Worm (Caenorhabditis elegans) whole organism, L1 larva: ENCODE results near the gene E02H1.6.

Experiments
- F16B12.6 ChIP-seq: fragments of 150-350 bp; optimal IDR thresholded peaks from 2 replicates; lab custom pipeline; 2014; ENCODE audit warnings: missing biosample characterization, missing genetic modification characterization
- Y116A8C.19 ChIP-seq: sonication (generic microtip); optimal IDR thresholded peaks from 2 replicates; lab custom pipeline; 2016; ENCODE audit warnings: missing compliant biosample characterization, missing genetic modification characterization, borderline replicate concordance
- aly-2 ChIP-seq: fragments of 150-350 bp; optimal IDR thresholded peaks from 2 replicates; lab custom pipeline; 2014; ENCODE audit warnings: missing biosample characterization, missing genetic modification characterization
- blmp-1 ChIP-seq: fragments of 150-350 bp; optimal IDR thresholded peaks from 2 replicates; lab custom pipeline; 2014; ENCODE audit warnings: missing biosample characterization, missing genetic modification characterization
- ceh-8 ChIP-seq: fragments of 200-800 bp; sonication (Bioruptor generic); optimal IDR thresholded peaks from 2 replicates; lab custom pipeline; 2018; ENCODE audit warnings: mild to moderate bottlenecking, missing genetic modification characterization, moderate library complexity, missing compliant biosample characterization
- dpl-1 ChIP-seq, 3 experiments: fragments of 150-350 bp in 2 of 3; sonication (generic microtip) in 1 of 3; optimal IDR thresholded peaks; 2 replicates each; lab custom pipeline; 2014 to 2017; ENCODE audit warnings: missing biosample characterization in 3 of 3, missing genetic modification characterization in 3 of 3, missing genetic modification reagents in 3 of 3
- efl-1 ChIP-seq, 4 experiments: fragments of 150-350 bp; optimal IDR thresholded peaks in 3 of 4; peaks in 1 of 4; 1 replicate in 1 of 4; 2 replicates in 3 of 4; lab custom pipeline; 2014; ENCODE audit warnings: missing biosample characterization in 2 of 4, missing genetic modification characterization in 2 of 4, missing genetic modification reagents in 2 of 4
- efl-3 ChIP-seq: fragments of 200-800 bp; sonication (Bioruptor generic); optimal IDR thresholded peaks from 2 replicates; lab custom pipeline; 2018; ENCODE audit warnings: mild to moderate bottlenecking, missing genetic modification characterization, missing compliant biosample characterization
- elt-2 ChIP-seq: sonication (generic microtip); optimal IDR thresholded peaks from 2 replicates; lab custom pipeline; 2016; ENCODE audit warnings: missing genetic modification characterization, mild to moderate bottlenecking, inconsistent platforms, missing compliant biosample characterization, missing genetic modification reagents
- ets-5 ChIP-seq: fragments of 200-800 bp; sonication (Bioruptor generic); IDR thresholded peaks from 2 replicates; pipeline ENCODE4 v1.3.6; 2022; ENCODE audit warnings: missing genetic modification characterization, missing compliant biosample characterization
- fkh-4 ChIP-seq: sonication (generic microtip); optimal IDR thresholded peaks from 2 replicates; lab custom pipeline; 2016; ENCODE audit warnings: missing compliant biosample characterization, missing genetic modification characterization, borderline replicate concordance
- fkh-8 ChIP-seq: sonication (generic microtip); optimal IDR thresholded peaks from 2 replicates; lab custom pipeline; 2016; ENCODE audit warnings: mild to moderate bottlenecking, missing genetic modification characterization, missing compliant biosample characterization
- fos-1 ChIP-seq: fragments of 150-350 bp; optimal IDR thresholded peaks from 2 replicates; lab custom pipeline; 2014; ENCODE audit warnings: missing biosample characterization, missing genetic modification characterization
- grh-1 ChIP-seq: fragments of 200-800 bp; sonication (Bioruptor generic); IDR thresholded peaks from 2 replicates; pipeline ENCODE4 v1.3.6; 2022; ENCODE audit warnings: missing genetic modification reagents, missing genetic modification characterization, missing compliant biosample characterization
- hlh-17 ChIP-seq: fragments of 200-800 bp; sonication (Bioruptor generic); optimal IDR thresholded peaks from 2 replicates; lab custom pipeline; 2018; ENCODE audit warnings: missing genetic modification characterization, mild to moderate bottlenecking, missing compliant biosample characterization, moderate library complexity, borderline replicate concordance
- hpl-2 ChIP-seq: fragments of 150-350 bp; optimal IDR thresholded peaks from 2 replicates; lab custom pipeline; 2014; ENCODE audit warnings: missing biosample characterization, missing genetic modification reagents, missing genetic modification characterization
- irx-1 ChIP-seq: sonication (generic microtip); optimal IDR thresholded peaks from 2 replicates; lab custom pipeline; 2016; ENCODE audit warnings: missing genetic modification characterization, missing compliant biosample characterization
- isw-1 ChIP-seq: fragments of 200-800 bp; sonication (Bioruptor generic); IDR thresholded peaks from 2 replicates; pipeline ENCODE4 v1.3.6; 2022; ENCODE audit warnings: missing genetic modification characterization, missing compliant biosample characterization
- lin-13 ChIP-seq: fragments of 150-350 bp; optimal IDR thresholded peaks from 2 replicates; lab custom pipeline; 2014; ENCODE audit warnings: missing biosample characterization, missing genetic modification reagents, missing genetic modification characterization
- lin-14 ChIP-seq: fragments of 200-800 bp; sonication (Bioruptor generic); optimal IDR thresholded peaks from 2 replicates; lab custom pipeline; 2018; ENCODE audit warnings: mild to moderate bottlenecking, missing genetic modification characterization, moderate library complexity, missing compliant biosample characterization
- mef-2 ChIP-seq: fragments of 150-350 bp; optimal IDR thresholded peaks from 2 replicates; lab custom pipeline; 2014; ENCODE audit warnings: missing biosample characterization, missing genetic modification characterization
- mep-1 ChIP-seq: fragments of 150-350 bp; optimal IDR thresholded peaks from 2 replicates; lab custom pipeline; 2014; ENCODE audit warnings: missing biosample characterization, missing genetic modification characterization
- nhr-11 ChIP-seq: fragments of 150-350 bp; optimal IDR thresholded peaks from 2 replicates; lab custom pipeline; 2014; ENCODE audit warnings: missing biosample characterization, missing genetic modification characterization
- nhr-237 ChIP-seq: fragments of 150-350 bp; optimal IDR thresholded peaks from 2 replicates; lab custom pipeline; 2014; ENCODE audit warnings: missing biosample characterization, missing genetic modification characterization
- nhr-28 ChIP-seq: fragments of 150-350 bp; optimal IDR thresholded peaks from 2 replicates; lab custom pipeline; 2014; ENCODE audit warnings: missing biosample characterization, missing genetic modification characterization
- nhr-71 ChIP-seq: sonication (generic microtip); optimal IDR thresholded peaks from 2 replicates; lab custom pipeline; 2016; ENCODE audit warnings: mild to moderate bottlenecking, missing genetic modification characterization, moderate library complexity, missing compliant biosample characterization
- nhr-77 ChIP-seq: fragments of 150-350 bp; optimal IDR thresholded peaks from 2 replicates; lab custom pipeline; 2014; ENCODE audit warnings: missing biosample characterization, missing genetic modification characterization
- nhr-85 ChIP-seq: sonication (generic microtip); peaks from one replicate; lab custom pipeline; 2016; ENCODE audit warnings: missing genetic modification characterization, inconsistent platforms, missing compliant biosample characterization
- rnt-1 ChIP-seq: sonication (generic microtip); optimal IDR thresholded peaks from 2 replicates; lab custom pipeline; 2016; ENCODE audit warnings: mild to moderate bottlenecking, missing genetic modification characterization, moderate library complexity, missing compliant biosample characterization
- snu-23 ChIP-seq: sonication (generic microtip); optimal IDR thresholded peaks from 2 replicates; lab custom pipeline; 2016; ENCODE audit warnings: missing genetic modification characterization, missing compliant biosample characterization
- sox-4 ChIP-seq: sonication (generic microtip); optimal IDR thresholded peaks from 2 replicates; lab custom pipeline; 2016; ENCODE audit warnings: missing genetic modification characterization, missing compliant biosample characterization
- sptf-1 ChIP-seq: fragments of 150-350 bp; optimal IDR thresholded peaks from 2 replicates; lab custom pipeline; 2014; ENCODE audit warnings: missing biosample characterization, missing genetic modification characterization
- tbx-2 ChIP-seq: sonication (generic microtip); optimal IDR thresholded peaks from 2 replicates; lab custom pipeline; 2016; ENCODE audit warnings: missing genetic modification characterization, missing compliant biosample characterization
- vab-15 ChIP-seq: sonication (generic microtip); optimal IDR thresholded peaks from 2 replicates; lab custom pipeline; 2017; ENCODE audit warnings: missing genotype, mild to moderate bottlenecking, missing genetic modification characterization, missing compliant biosample characterization
- xbp-1 ChIP-seq: sonication (generic microtip); optimal IDR thresholded peaks from 2 replicates; lab custom pipeline; 2016; ENCODE audit warnings: missing genetic modification characterization, missing compliant biosample characterization
- zag-1 ChIP-seq: fragments of 150-350 bp; optimal IDR thresholded peaks from 2 replicates; lab custom pipeline; 2014; ENCODE audit warnings: missing biosample characterization, missing genetic modification characterization

E02H1.6 gene

DNA sequence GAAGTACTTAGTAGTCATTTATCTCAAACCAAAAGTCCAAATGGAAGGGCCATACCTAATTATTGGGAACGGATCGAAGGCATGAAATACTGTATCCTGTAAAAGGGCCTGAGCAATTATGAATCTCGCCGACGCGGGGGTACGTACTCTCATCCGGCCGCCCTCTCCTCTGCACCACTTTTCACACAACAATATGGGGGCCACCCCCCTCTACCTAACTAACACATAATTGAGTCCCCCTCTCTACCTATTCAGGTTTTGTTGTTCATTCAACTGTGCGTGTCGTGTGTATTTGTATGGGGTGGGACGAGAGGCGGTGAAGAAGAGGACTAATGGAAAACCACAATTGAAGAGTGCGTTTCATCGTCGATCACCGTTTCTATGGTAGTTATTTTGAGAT, 22.1 kb upstream of the E02H1.6 start:
- TF ChIP-seq ets-5 (GFP tag; lab: Robert Waterston, UW) = no peak
- TF ChIP-seq hpl-2 (GFP tag; lab: Kevin White, UChicago) = no peak
- TF ChIP-seq nhr-28 (tag; lab: Kevin White, UChicago) = no peak
- TF ChIP-seq lin-14 (GFP tag; lab: Kevin White, UChicago) = peak; percentile 46
- TF ChIP-seq ceh-8 = no peak
- TF ChIP-seq tbx-2 = no peak
- peak; percentile 22 for TF ChIP-seq fkh-8 (tag; lab: Kevin White, UChicago)
- no peak for TF ChIP-seq sptf-1 (tag; lab: Kevin White, UChicago)
- TF ChIP-seq blmp-1 = peak; percentile 10
- no peak for TF ChIP-seq lin-13 (GFP tag; lab: Kevin White, UChicago)
- 0 out of 2 replicates have a peak, but pooled peaks have one; percentile 28 for TF ChIP-seq grh-1 (GFP tag; lab: Robert Waterston, UW)
- no peak for TF ChIP-seq nhr-85
- no peak for TF ChIP-seq nhr-71 (tag; lab: Kevin White, UChicago)
- no peak for TF ChIP-seq efl-1 (optimal IDR thresholded peaks at IDR 0.05; lab: Kevin White, UChicago)
- TF ChIP-seq efl-1 (GFP tag; optimal IDR thresholded peaks at IDR 0.05 in 1 of 2; lab: Kevin White, UChicago) = peak in 1 of 2 experiments; percentile 65
- TF ChIP-seq fos-1 (tag; lab: Kevin White, UChicago) = no peak
- TF ChIP-seq hlh-17 (GFP tag; lab: Kevin White, UChicago) = no peak

ce11 chrII:9575670-9576069, 20.8 kb upstream of the E02H1.6 start, which contains the start of gene exc-7:
Gene exc-7 (plus strand): TSS chrII:9575970.
- TF ChIP-seq efl-1 (optimal IDR thresholded peaks at IDR 0.05; lab: Kevin White, UChicago) (no peak), efl-1 (GFP tag; optimal IDR thresholded peaks at IDR 0.05 in 1 of 2; lab: Kevin White, UChicago) (peak in 1 of 2 experiments; percentile 61), xbp-1 (tag; lab: Kevin White, UChicago) (no peak)

- TF ChIP-seq lin-14 (GFP tag; lab: Kevin White, UChicago) (peak; percentile 15), nhr-77 (tag; lab: Kevin White, UChicago) (no peak)
These were observed 19.8 kb upstream of the E02H1.6 start for ce11 chrII:9576707-9577106.

ce11 chrII:9577630-9578029, 18.9 kb upstream of the E02H1.6 start:
- TF ChIP-seq nhr-237 (tag; lab: Kevin White, UChicago) (no peak), dpl-1 (GFP tag; optimal IDR thresholded peaks at IDR 0.05; lab: Kevin White, UChicago) (no peak), irx-1 (tag; lab: Kevin White, UChicago) (no peak), aly-2 (tag; lab: Kevin White, UChicago) (no peak)

DNA sequence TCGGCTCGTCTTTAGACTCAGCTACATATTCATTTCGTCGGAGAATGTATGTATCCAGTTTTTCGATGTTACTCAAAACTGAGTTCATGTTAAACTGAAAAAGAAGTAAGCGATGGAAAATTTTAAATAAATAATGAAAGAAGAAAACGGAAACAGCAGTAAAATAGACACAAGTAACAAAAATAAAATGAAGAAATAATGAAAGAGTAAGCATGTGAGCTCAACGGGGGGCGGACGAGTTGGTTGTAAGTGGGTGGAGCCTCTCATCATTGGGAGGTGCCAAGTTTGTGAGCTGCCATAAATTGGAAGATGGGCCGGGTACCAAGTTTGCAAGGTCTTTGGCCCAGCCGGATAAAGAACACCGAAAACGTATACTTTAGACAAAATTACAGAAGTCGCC, 13.0 kb upstream of the E02H1.6 start, which contains the start of gene wee-1.1:
Gene wee-1.1 (minus strand): TSS at position 101 of the 400 bp plus-strand sequence.
- TF ChIP-seq mef-2 (tag; lab: Kevin White, UChicago) = no peak
- TF ChIP-seq zag-1 = no peak
- no peak for TF ChIP-seq isw-1
- no peak for TF ChIP-seq elt-2 (tag; lab: Kevin White, UChicago)
- no peak for TF ChIP-seq aly-2 (tag; lab: Kevin White, UChicago)
- no peak for TF ChIP-seq fkh-4 (tag; lab: Kevin White, UChicago)
- TF ChIP-seq dpl-1 (GFP tag; optimal IDR thresholded peaks at IDR 0.05; lab: Kevin White, UChicago) = no peak
- no peak for TF ChIP-seq rnt-1
- no peak for TF ChIP-seq F16B12.6 (tag; lab: Kevin White, UChicago)
- TF ChIP-seq efl-3 (GFP tag; lab: Kevin White, UChicago) = no peak
- TF ChIP-seq sox-4 (tag; lab: Kevin White, UChicago) = no peak
- TF ChIP-seq mep-1 (tag; lab: Kevin White, UChicago) = no peak
- no peak for TF ChIP-seq sptf-1 (tag; lab: Kevin White, UChicago)
- TF ChIP-seq snu-23 = no peak
- TF ChIP-seq nhr-11 (tag; lab: Kevin White, UChicago) = no peak
- TF ChIP-seq lin-14 (GFP tag; lab: Kevin White, UChicago) = no peak
- no peak for TF ChIP-seq vab-15 (tag; lab: Kevin White, UChicago)
- TF ChIP-seq ceh-8 = no peak
- no peak for TF ChIP-seq Y116A8C.19 (tag; lab: Kevin White, UChicago)
